Fruit fly (Drosophila melanogaster) whole organism, embryonic: Measurements from ENCODE around the gene Sfp77F.

Source experiments
- B-H1 ChIP-seq: fragments of 200-800 bp; sonication (Bioruptor generic); IDR thresholded peaks from 3 replicates; pipeline ENCODE4 v1.3.6; 2022; ENCODE audit warnings: missing biosample characterization, missing genetic modification characterization
- Bdp1 ChIP-seq: fragments of 200-800 bp; sonication (Bioruptor generic); optimal IDR thresholded peaks from 3 replicates; lab custom pipeline; 2016; ENCODE audit warnings: missing biosample characterization, missing genetic modification characterization
- CG10147 ChIP-seq: fragments of 200-800 bp; sonication (Bioruptor generic); optimal IDR thresholded peaks from 2 replicates; lab custom pipeline; 2019; ENCODE audit warnings: missing biosample characterization, mild to moderate bottlenecking, missing genetic modification characterization, moderate library complexity
- CG14860 ChIP-seq: fragments of 200-800 bp; sonication (Bioruptor generic); IDR thresholded peaks from 3 replicates; pipeline ENCODE4 v1.3.6; 2022; ENCODE audit warnings: missing biosample characterization, missing genetic modification characterization; ENCODE audit not compliant: partially characterized antibody
- CG15269 ChIP-seq: fragments of 200-800 bp; sonication (Bioruptor generic); optimal IDR thresholded peaks from 2 replicates; lab custom pipeline; 2018; ENCODE audit warnings: missing biosample characterization, mild to moderate bottlenecking, missing genetic modification characterization, moderate library complexity
- CG1647 ChIP-seq: fragments of 200-800 bp; sonication (Bioruptor generic); optimal IDR thresholded peaks from 3 replicates; lab custom pipeline; 2016; ENCODE audit warnings: missing biosample characterization, missing genetic modification characterization
- CG16815 ChIP-seq: fragments of 200-800 bp; sonication (Bioruptor generic); optimal IDR thresholded peaks from 3 replicates; lab custom pipeline; 2017; ENCODE audit warnings: missing biosample characterization, mild to moderate bottlenecking, missing genetic modification characterization
- CG18011 ChIP-seq: fragments of 200-800 bp; sonication (Bioruptor generic); optimal IDR thresholded peaks from 2 replicates; lab custom pipeline; 2017; ENCODE audit warnings: missing biosample characterization, missing genetic modification characterization, mild to moderate bottlenecking, moderate library complexity, missing genotype
- CG2120 ChIP-seq: fragments of 200-800 bp; sonication (Bioruptor generic); optimal IDR thresholded peaks from 3 replicates; lab custom pipeline; 2016; ENCODE audit warnings: missing biosample characterization, missing genetic modification characterization
- CG2199 ChIP-seq: fragments of 200-800 bp; sonication (Bioruptor generic); IDR thresholded peaks from 3 replicates; pipeline ENCODE4 v1.3.6; 2022; ENCODE audit warnings: missing biosample characterization, missing genetic modification characterization
- CG2678 ChIP-seq: fragments of 200-800 bp; sonication (Bioruptor generic); optimal IDR thresholded peaks from 3 replicates; lab custom pipeline; 2019; ENCODE audit warnings: missing biosample characterization, mild to moderate bottlenecking, missing genetic modification characterization, moderate library complexity
- CG31388 ChIP-seq: fragments of 200-800 bp; sonication (Bioruptor generic); optimal IDR thresholded peaks from 2 replicates; lab custom pipeline; 2016; ENCODE audit warnings: missing biosample characterization, missing genetic modification characterization
- CG32767 ChIP-seq: fragments of 200-800 bp; sonication (Bioruptor generic); IDR thresholded peaks from 2 replicates; pipeline ENCODE4 v1.3.6; 2022; ENCODE audit warnings: missing biosample characterization, missing genetic modification characterization
- CG33213 ChIP-seq: fragments of 200-800 bp; sonication (Bioruptor generic); optimal IDR thresholded peaks from 3 replicates; lab custom pipeline; 2016; ENCODE audit warnings: missing biosample characterization, missing genetic modification characterization
- CG34224 ChIP-seq: fragments of 200-800 bp; sonication (Bioruptor generic); IDR thresholded peaks from 3 replicates; pipeline ENCODE4 v1.3.6; 2022; ENCODE audit warnings: missing biosample characterization, missing genetic modification characterization; ENCODE audit not compliant: partially characterized antibody
- CG4707 ChIP-seq: fragments of 200-800 bp; sonication (Bioruptor generic); optimal IDR thresholded peaks from 2 replicates; lab custom pipeline; 2018; ENCODE audit warnings: missing biosample characterization, mild to moderate bottlenecking, missing genetic modification characterization, moderate library complexity
- CG4820 ChIP-seq: fragments of 200-800 bp; sonication (Bioruptor generic); optimal IDR thresholded peaks from 3 replicates; lab custom pipeline; 2016; ENCODE audit warnings: missing biosample characterization, missing genetic modification characterization
- CG7556 ChIP-seq: fragments of 200-800 bp; sonication (Bioruptor generic); optimal IDR thresholded peaks from 2 replicates; lab custom pipeline; 2017; ENCODE audit warnings: missing biosample characterization, mild to moderate bottlenecking, missing genetic modification characterization
- CG7963 ChIP-seq: fragments of 200-800 bp; sonication (Bioruptor generic); IDR thresholded peaks from 3 replicates; pipeline ENCODE4 v1.3.6; 2022; ENCODE audit warnings: missing biosample characterization, missing genetic modification characterization; ENCODE audit not compliant: partially characterized antibody
- CG8290 ChIP-seq, 3 experiments: fragments of 200-800 bp; sonication (Bioruptor generic); optimal IDR thresholded peaks; 2 replicates each; lab custom pipeline; 2016 to 2019; ENCODE audit warnings: missing biosample characterization in 3 of 3, missing genetic modification characterization in 3 of 3, mild to moderate bottlenecking in 2 of 3, moderate library complexity in 1 of 3
- Camta ChIP-seq: fragments of 200-800 bp; sonication (Bioruptor generic); optimal IDR thresholded peaks from 2 replicates; lab custom pipeline; 2016; ENCODE audit warnings: missing biosample characterization, missing genetic modification characterization
- Dll ChIP-seq: fragments of 200-800 bp; sonication (Bioruptor generic); IDR thresholded peaks from 4 replicates; pipeline ENCODE4 v1.3.6; 2022; ENCODE audit warnings: missing biosample characterization, missing genetic modification characterization; ENCODE audit not compliant: partially characterized antibody
- Doc3 ChIP-seq: fragments of 200-800 bp; sonication (Bioruptor generic); IDR thresholded peaks from 3 replicates; pipeline ENCODE4 v1.3.6; 2022; ENCODE audit warnings: missing biosample characterization, missing genetic modification characterization; ENCODE audit not compliant: partially characterized antibody
- Gsc ChIP-seq: fragments of 200-800 bp; sonication (Bioruptor generic); IDR thresholded peaks from 2 replicates; pipeline ENCODE4 v1.3.6; 2022; ENCODE audit warnings: missing biosample characterization, missing genetic modification characterization
- Hr51 ChIP-seq, 2 experiments: fragments of 200-800 bp; sonication (Bioruptor generic); optimal IDR thresholded peaks; 2 replicates in 1 of 2; 3 replicates in 1 of 2; lab custom pipeline; 2016 to 2018; ENCODE audit warnings: missing biosample characterization in 2 of 2, missing genetic modification characterization in 2 of 2, mild to moderate bottlenecking in 1 of 2, moderate library complexity in 1 of 2
- Opbp ChIP-seq: fragments of 200-800 bp; sonication (Bioruptor generic); IDR thresholded peaks from 3 replicates; pipeline ENCODE4 v1.3.6; 2022; ENCODE audit warnings: missing biosample characterization, missing genetic modification characterization; ENCODE audit not compliant: partially characterized antibody
- Side ChIP-seq: fragments of 200-800 bp; sonication (Bioruptor generic); optimal IDR thresholded peaks from 2 replicates; lab custom pipeline; 2016; ENCODE audit warnings: missing biosample characterization, missing genetic modification characterization
- Six4 ChIP-seq: fragments of 200-800 bp; sonication (Bioruptor generic); optimal IDR thresholded peaks from 2 replicates; lab custom pipeline; 2016; ENCODE audit warnings: missing biosample characterization, missing genetic modification characterization
- amos ChIP-seq: fragments of 200-800 bp; sonication (Bioruptor generic); IDR thresholded peaks from 2 replicates; pipeline ENCODE4 v1.3.6; 2022; ENCODE audit warnings: missing biosample characterization, missing genetic modification characterization; ENCODE audit not compliant: partially characterized antibody
- br ChIP-seq: fragments of >200 bp; optimal IDR thresholded peaks from 2 replicates; lab custom pipeline; 2017
- da ChIP-seq: fragments of 200-800 bp; sonication (Bioruptor generic); optimal IDR thresholded peaks from 2 replicates; lab custom pipeline; 2016; ENCODE audit warnings: missing biosample characterization, missing genetic modification characterization
- dimm ChIP-seq: fragments of 200-800 bp; sonication (Bioruptor generic); IDR thresholded peaks from 2 replicates; pipeline ENCODE4 v1.3.6; 2022; ENCODE audit warnings: missing biosample characterization, missing genetic modification characterization
- dm ChIP-seq: fragments of 200-800 bp; sonication (Bioruptor generic); optimal IDR thresholded peaks from 3 replicates; lab custom pipeline; 2016; ENCODE audit warnings: missing biosample characterization, missing genetic modification characterization
- dysf ChIP-seq: fragments of 200-800 bp; sonication (Bioruptor generic); IDR thresholded peaks from 3 replicates; pipeline ENCODE4 v1.3.6; 2022; ENCODE audit warnings: missing biosample characterization, missing genetic modification characterization
- eve ChIP-seq, 2 experiments: fragments of >200 bp; optimal IDR thresholded peaks; 2 replicates each; lab custom pipeline; 2017; ENCODE audit warnings: missing biosample characterization in 2 of 2, missing genetic modification characterization in 2 of 2
- fd102C ChIP-seq: fragments of 200-800 bp; sonication (Bioruptor generic); optimal IDR thresholded peaks from 2 replicates; lab custom pipeline; 2018; ENCODE audit warnings: missing biosample characterization, mild to moderate bottlenecking, missing genetic modification characterization, moderate library complexity
- fd3F ChIP-seq: fragments of 200-800 bp; sonication (Bioruptor generic); optimal IDR thresholded peaks from 2 replicates; lab custom pipeline; 2018; ENCODE audit warnings: missing biosample characterization, mild to moderate bottlenecking, missing genetic modification characterization, moderate library complexity
- gce ChIP-seq: fragments of 200-800 bp; sonication (Bioruptor generic); IDR thresholded peaks from 3 replicates; pipeline ENCODE4 v1.3.6; 2022; ENCODE audit warnings: missing biosample characterization, missing genetic modification characterization
- gro ChIP-seq: fragments of 200-800 bp; sonication (Bioruptor generic); optimal IDR thresholded peaks from 2 replicates; lab custom pipeline; 2016; ENCODE audit warnings: missing biosample characterization, missing genetic modification characterization
- her ChIP-seq: fragments of 200-800 bp; sonication (Bioruptor generic); optimal IDR thresholded peaks from 2 replicates; lab custom pipeline; 2016; ENCODE audit warnings: missing biosample characterization, missing genetic modification characterization
- kay ChIP-seq: fragments of 200-800 bp; sonication (Bioruptor generic); optimal IDR thresholded peaks from 2 replicates; lab custom pipeline; 2016; ENCODE audit warnings: missing biosample characterization, missing genetic modification characterization
- knrl ChIP-seq: fragments of 200-800 bp; sonication (Bioruptor generic); IDR thresholded peaks from 3 replicates; pipeline ENCODE4 v1.3.6; 2022; ENCODE audit warnings: missing biosample characterization, missing genetic modification characterization; ENCODE audit not compliant: partially characterized antibody
- lab ChIP-seq: fragments of 200-800 bp; sonication (Bioruptor generic); optimal IDR thresholded peaks from 3 replicates; lab custom pipeline; 2017; ENCODE audit warnings: missing biosample characterization, missing genetic modification characterization, mild to moderate bottlenecking, moderate library complexity, missing genetic modification reagents
- mirr ChIP-seq: fragments of 200-800 bp; sonication (Bioruptor generic); optimal IDR thresholded peaks from 3 replicates; lab custom pipeline; 2018; ENCODE audit warnings: missing biosample characterization, mild to moderate bottlenecking, missing genetic modification characterization
- oc ChIP-seq: fragments of 200-800 bp; sonication (Bioruptor generic); optimal IDR thresholded peaks from 2 replicates; lab custom pipeline; 2018; ENCODE audit warnings: missing biosample characterization, mild to moderate bottlenecking, missing genetic modification characterization, moderate library complexity
- pan ChIP-seq, 4 experiments: fragments of >200 bp in 3 of 4; fragments of 200-800 bp in 1 of 4; sonication (Bioruptor generic) in 1 of 4; optimal IDR thresholded peaks in 3 of 4; IDR thresholded peaks in 1 of 4; 2 replicates each; pipeline versions ENCODE4 v1.3.6 to Lab custom; 2017 to 2022; ENCODE audit warnings: missing biosample characterization in 2 of 4, missing genetic modification characterization in 2 of 4, mixed read lengths in 1 of 4
- salm ChIP-seq: fragments of 200-800 bp; sonication (Bioruptor generic); optimal IDR thresholded peaks from 2 replicates; lab custom pipeline; 2018; ENCODE audit warnings: missing biosample characterization, mild to moderate bottlenecking, missing genetic modification characterization
- sc ChIP-seq, 3 experiments: fragments of >200 bp in 2 of 3; fragments of 200-800 bp in 1 of 3; sonication (Bioruptor generic) in 1 of 3; optimal IDR thresholded peaks; 2 replicates in 2 of 3; 3 replicates in 1 of 3; lab custom pipeline; 2017; ENCODE audit warnings: mild to moderate bottlenecking in 1 of 3, missing biosample characterization in 1 of 3, missing genetic modification characterization in 1 of 3, missing genetic modification reagents in 1 of 3
- usp ChIP-seq: fragments of >200 bp; optimal IDR thresholded peaks from 2 replicates; lab custom pipeline; 2017; ENCODE audit warnings: missing biosample characterization, missing genetic modification characterization
- yki ChIP-seq: fragments of >200 bp; optimal IDR thresholded peaks from 3 replicates; lab custom pipeline; 2018

The Sfp77F gene

dm6 chr3L:20918945-20919344 lies 21.7 kb upstream of the Sfp77F start (continued):
- no peak for TF ChIP-seq B-H1 (GFP tag; lab: Robert Waterston, UW)
- TF ChIP-seq CG2678, result peak; percentile 30
- no peak for TF ChIP-seq pan (optimal IDR thresholded peaks at IDR 0.05; lab: Kevin White, UChicago)
- no peak for TF ChIP-seq pan (GFP tag; optimal IDR thresholded peaks at IDR 0.05 in 1 of 2, IDR thresholded peaks at IDR 0.05 in 1 of 2)
- no peak for TF ChIP-seq CG8290 (GFP tag; optimal IDR thresholded peaks at IDR 0.05; lab: Kevin White, UChicago)
- no peak for TF ChIP-seq CG8290 (tag; optimal IDR thresholded peaks at IDR 0.05; lab: Kevin White, UChicago)
- TF ChIP-seq oc, result no peak
- TF ChIP-seq Dll (GFP tag; lab: Robert Waterston, UW), result no peak
- TF ChIP-seq CG18011 (GFP tag; lab: Kevin White, UChicago), result no peak
- TF ChIP-seq dm (GFP tag; lab: Kevin White, UChicago), result no peak
- no peak for TF ChIP-seq Six4 (GFP tag; lab: Kevin White, UChicago)
- TF ChIP-seq CG2199 (GFP tag; lab: Robert Waterston, UW), result no peak
- no peak for TF ChIP-seq gro (GFP tag; lab: Kevin White, UChicago)
- peak; percentile 53 for TF ChIP-seq CG7556
- TF ChIP-seq fd102C (GFP tag; lab: Kevin White, UChicago), result no peak
- TF ChIP-seq CG2120 (GFP tag; lab: Kevin White, UChicago), result no peak
- no peak for TF ChIP-seq Doc3
- TF ChIP-seq dimm, result no peak
- no peak for TF ChIP-seq dysf
- TF ChIP-seq eve (GFP tag; optimal IDR thresholded peaks at IDR 0.05; lab: Kevin White, UChicago), result no peak
- no peak for TF ChIP-seq CG4820
- TF ChIP-seq Side (GFP tag; lab: Kevin White, UChicago), result no peak
- TF ChIP-seq CG7963 (GFP tag; lab: Robert Waterston, UW), result no peak
- no peak for TF ChIP-seq lab (GFP tag; lab: Kevin White, UChicago)
- no peak for TF ChIP-seq yki
- no peak for TF ChIP-seq CG15269 (tag; lab: Kevin White, UChicago)
- TF ChIP-seq CG14860 (GFP tag; lab: Robert Waterston, UW), result no peak
- TF ChIP-seq CG4707, result no peak
- TF ChIP-seq br (lab: Kevin White, UChicago), result no peak
- no peak for TF ChIP-seq sc (optimal IDR thresholded peaks at IDR 0.05; lab: Kevin White, UChicago)
- no peak for TF ChIP-seq sc (GFP tag; optimal IDR thresholded peaks at IDR 0.05; lab: Kevin White, UChicago)
- peak; percentile 20 for TF ChIP-seq CG16815
- TF ChIP-seq fd3F (GFP tag; lab: Kevin White, UChicago), result no peak
- no peak for TF ChIP-seq usp (GFP tag; lab: Kevin White, UChicago)
- no peak for TF ChIP-seq da (GFP tag; lab: Kevin White, UChicago)
- TF ChIP-seq amos, result no peak
- TF ChIP-seq CG1647, result no peak
- peak in 1 of 2 experiments; percentile 27 for TF ChIP-seq Hr51 (GFP tag; optimal IDR thresholded peaks at IDR 0.05; lab: Kevin White, UChicago)
- TF ChIP-seq CG34224 (GFP tag; lab: Robert Waterston, UW), result no peak
- no peak for TF ChIP-seq CG31388 (GFP tag; lab: Kevin White, UChicago)
- TF ChIP-seq kay, result no peak
- TF ChIP-seq CG32767, result no peak
- TF ChIP-seq Bdp1 (GFP tag; lab: Kevin White, UChicago), result no peak
- TF ChIP-seq her (GFP tag; lab: Kevin White, UChicago), result no peak
- no peak for TF ChIP-seq Gsc (GFP tag; lab: Robert Waterston, UW)
- TF ChIP-seq salm, result no peak
- TF ChIP-seq Camta (GFP tag; lab: Kevin White, UChicago), result no peak
- TF ChIP-seq mirr (GFP tag; lab: Kevin White, UChicago), result no peak
- no peak for TF ChIP-seq Opbp (GFP tag; lab: Robert Waterston, UW)
- TF ChIP-seq gce (GFP tag; lab: Robert Waterston, UW), result no peak
- TF ChIP-seq knrl (GFP tag; lab: Robert Waterston, UW), result no peak
- no peak for TF ChIP-seq CG10147 (GFP tag; lab: Kevin White, UChicago)
- no peak for TF ChIP-seq CG33213 (GFP tag; lab: Kevin White, UChicago)
